Worm (Caenorhabditis elegans): Measurements from ENCODE around the gene xol-1.

DNA sequence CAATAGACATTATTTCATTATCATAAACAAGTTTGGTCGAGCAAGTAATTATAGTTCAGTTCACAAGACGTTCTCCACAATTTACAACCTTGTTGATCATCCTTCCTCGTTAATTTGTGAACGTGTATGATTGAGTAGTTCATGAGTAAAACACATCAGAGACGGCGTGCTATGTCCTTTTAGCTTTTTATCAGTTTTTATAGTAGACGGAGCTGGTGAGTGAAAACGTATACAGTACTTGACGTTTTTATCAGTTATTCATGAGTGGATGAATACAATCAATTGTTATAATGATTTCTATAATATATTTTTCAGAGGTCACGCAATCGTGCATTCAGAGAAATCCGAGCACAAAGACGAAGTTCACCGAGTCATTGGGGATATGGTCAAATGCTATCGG, 37.8 kb downstream of the xol-1 start:
- TF ChIP-seq elt-3 (tag; optimal IDR thresholded peaks at IDR 0.05), result no peak
- no peak for TF ChIP-seq snpc-4 (tag; optimal IDR thresholded peaks at IDR 0.05)

All from whole organism, L2 larva.